Worm (Caenorhabditis elegans) whole organism, midembryonic: Measurements from ENCODE around the gene cln-3.3.

Experiments used
- T22C8.4 ChIP-seq: fragments of 200-800 bp; sonication (Bioruptor generic); IDR thresholded peaks from 2 replicates; pipeline ENCODE4 v1.3.6; 2022; ENCODE audit warnings: missing genetic modification characterization, missing compliant biosample characterization
- cog-1 ChIP-seq: sonication (generic microtip); optimal IDR thresholded peaks from 2 replicates; lab custom pipeline; 2016; ENCODE audit warnings: missing genetic modification characterization, missing compliant biosample characterization
- flt-1 ChIP-seq: fragments of 200-800 bp; sonication (Bioruptor generic); IDR thresholded peaks from 2 replicates; pipeline ENCODE4 v1.3.6; 2022; ENCODE audit warnings: missing genetic modification characterization, missing compliant biosample characterization
- klf-2 ChIP-seq: fragments of 200-800 bp; sonication (Bioruptor generic); conservative IDR thresholded peaks from 2 replicates; pipeline ENCODE4 v1.3.6; 2022; ENCODE audit warnings: missing genetic modification reagents, missing genetic modification characterization, missing compliant biosample characterization
- med-1 ChIP-seq: sonication (generic microtip); optimal IDR thresholded peaks from 2 replicates; lab custom pipeline; 2017; ENCODE audit warnings: missing genetic modification characterization, mild to moderate bottlenecking, missing compliant biosample characterization, antibody characterized with exemption, missing genetic modification reagents; ENCODE audit not compliant: insufficient read depth
- ref-1 ChIP-seq: fragments of 200-800 bp; sonication (Bioruptor generic); conservative IDR thresholded peaks from 2 replicates; pipeline ENCODE4 v1.3.6; 2022; ENCODE audit warnings: missing genetic modification reagents, missing genetic modification characterization, missing compliant biosample characterization
- tab-1 ChIP-seq: fragments of 200-800 bp; sonication (Bioruptor generic); IDR thresholded peaks from 2 replicates; pipeline ENCODE4 v1.3.6; 2022; ENCODE audit warnings: missing genetic modification characterization, missing compliant biosample characterization
- ztf-23 ChIP-seq: fragments of 200-800 bp; sonication (Bioruptor generic); IDR thresholded peaks from 2 replicates; pipeline ENCODE4 v1.3.6; 2022; ENCODE audit warnings: missing genetic modification reagents, missing genetic modification characterization, missing compliant biosample characterization
- ztf-29 ChIP-seq: fragments of 200-800 bp; sonication (Bioruptor generic); IDR thresholded peaks from 2 replicates; pipeline ENCODE4 v1.3.6; 2022; ENCODE audit warnings: missing genetic modification reagents, missing genetic modification characterization, missing compliant biosample characterization

cln-3.3 gene

ce11 chrV:8651007-8651711 lies 31.7 kb upstream of the cln-3.3 start:
- TF ChIP-seq flt-1 (GFP tag; lab: Robert Waterston, UW) = no peak
- no peak for TF ChIP-seq klf-2
- TF ChIP-seq tab-1 (GFP tag; lab: Robert Waterston, UW) = no peak
- TF ChIP-seq ref-1 (GFP tag; lab: Robert Waterston, UW) = no peak
- TF ChIP-seq ztf-23 = no peak
- no peak for TF ChIP-seq cog-1 (tag; lab: Kevin White, UChicago)

DNA sequence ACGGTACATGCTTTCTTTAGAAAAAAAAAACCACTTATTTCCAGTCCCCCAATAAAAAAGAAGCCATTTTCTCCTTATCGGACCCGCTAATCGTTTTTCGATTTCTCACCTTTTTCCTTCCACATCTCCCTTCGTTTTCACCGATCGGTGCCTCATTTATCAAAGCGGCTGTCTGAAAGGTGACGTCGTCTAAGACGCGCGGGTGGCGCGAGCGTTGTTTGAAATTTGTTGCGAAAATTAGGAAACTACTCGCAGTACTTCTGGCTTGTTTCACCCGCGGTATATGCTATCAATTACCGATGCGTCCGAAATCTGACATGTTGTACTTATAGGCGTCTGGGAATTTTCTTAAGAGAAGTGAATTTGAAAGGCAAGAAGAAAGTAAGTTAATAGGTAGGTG lies 30.7 kb upstream of the cln-3.3 start:
- TF ChIP-seq T22C8.4 = no peak
- no peak for TF ChIP-seq klf-2
- TF ChIP-seq med-1 (GFP tag; lab: Kevin White, UChicago) = no peak
- TF ChIP-seq tab-1 (GFP tag; lab: Robert Waterston, UW) = no peak
- no peak for TF ChIP-seq cog-1 (tag; lab: Kevin White, UChicago)
- TF ChIP-seq ztf-29 = no peak
- no peak for TF ChIP-seq flt-1 (GFP tag; lab: Robert Waterston, UW)
- TF ChIP-seq ztf-23 = no peak
- TF ChIP-seq ref-1 (GFP tag; lab: Robert Waterston, UW) = no peak

DNA sequence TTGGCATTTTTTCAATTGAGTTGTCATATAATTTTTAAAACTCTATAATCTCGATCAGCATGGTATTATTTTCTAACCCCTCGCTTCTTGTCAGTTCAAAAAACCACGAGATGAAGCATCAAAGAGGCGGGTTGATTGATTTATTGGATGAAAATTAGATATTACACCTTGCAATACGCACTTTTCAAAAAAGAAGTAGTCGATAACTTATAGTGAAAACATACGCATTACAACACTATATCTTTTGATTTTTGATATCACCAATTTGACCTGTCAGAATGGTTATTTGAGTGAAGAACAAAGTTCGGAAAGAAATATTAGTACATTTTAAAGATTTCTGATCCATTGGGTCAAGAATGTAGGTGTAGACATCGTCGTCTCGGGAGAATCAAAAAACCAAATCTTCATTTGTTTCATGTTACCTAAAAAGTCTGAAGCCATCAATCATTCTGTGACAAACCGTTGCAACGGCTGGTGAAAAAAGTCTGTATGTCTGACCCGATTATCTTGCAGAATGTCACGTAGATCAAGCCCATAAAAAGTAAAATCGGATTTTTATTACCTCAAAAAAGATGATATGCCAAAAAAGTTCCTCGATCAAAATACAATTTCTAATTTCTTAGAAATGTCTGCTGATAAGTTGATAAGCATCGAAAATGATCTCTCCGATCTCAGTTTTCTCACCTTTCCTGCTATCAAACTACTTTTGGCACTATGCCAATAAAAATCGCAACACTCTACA lies 29.6 kb upstream of the cln-3.3 start:
- TF ChIP-seq T22C8.4 (no peak), tab-1 (GFP tag; lab: Robert Waterston, UW) (no peak), ztf-23 (no peak), cog-1 (tag; lab: Kevin White, UChicago) (no peak), ztf-29 (no peak), med-1 (GFP tag; lab: Kevin White, UChicago) (no peak), flt-1 (GFP tag; lab: Robert Waterston, UW) (no peak), ref-1 (GFP tag; lab: Robert Waterston, UW) (no peak), klf-2 (no peak)

DNA sequence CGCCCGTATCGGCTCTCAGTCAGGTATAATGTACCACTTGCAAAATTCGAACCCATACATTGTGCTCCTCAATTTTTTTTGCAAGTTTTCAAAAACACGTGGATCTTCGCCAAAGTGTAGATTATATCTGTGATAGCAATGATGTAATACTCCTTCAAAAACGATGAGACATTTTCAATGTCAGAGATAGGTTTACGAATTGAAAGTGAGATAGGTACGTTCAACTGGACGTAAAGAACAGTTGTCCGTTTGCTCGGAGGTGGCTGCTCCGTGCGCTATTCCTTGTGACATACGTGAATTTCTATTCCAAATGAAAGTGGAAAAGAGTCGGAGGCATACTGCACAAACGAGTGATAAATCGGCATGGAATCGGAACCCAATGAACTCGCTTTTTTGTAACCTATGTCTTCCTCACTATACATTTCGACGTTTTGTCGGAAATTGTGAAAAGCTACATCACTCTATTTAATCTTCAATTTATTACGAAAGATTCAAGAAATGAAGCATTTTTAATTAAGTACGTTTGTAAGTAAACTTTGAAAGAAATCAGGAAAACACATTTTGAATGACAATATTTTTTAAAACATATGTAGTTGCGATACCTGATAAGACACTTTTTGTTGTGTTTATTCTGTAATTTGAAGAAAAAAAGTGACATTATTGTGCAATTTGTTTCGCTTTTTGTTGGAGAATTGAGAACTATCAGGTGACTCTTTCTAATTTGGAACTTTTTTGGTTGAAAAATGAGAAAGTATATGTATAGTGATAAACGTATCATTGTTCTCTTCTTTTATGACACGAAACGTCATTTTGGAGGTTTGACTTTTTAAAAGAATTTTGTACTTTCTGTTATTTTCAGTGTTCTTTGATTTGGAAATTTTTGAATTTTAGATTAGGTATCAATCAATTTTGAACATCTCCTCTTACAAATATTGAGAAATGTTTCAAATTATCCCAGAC lies 28.1 kb upstream of the cln-3.3 start:
- no peak for TF ChIP-seq T22C8.4
- no peak for TF ChIP-seq tab-1 (GFP tag; lab: Robert Waterston, UW)
- no peak for TF ChIP-seq ref-1 (GFP tag; lab: Robert Waterston, UW)

ce11 chrV:8657911-8658310 lies 24.9 kb upstream of the cln-3.3 start:
- TF ChIP-seq med-1 (GFP tag; lab: Kevin White, UChicago) (no peak), T22C8.4 (no peak), ztf-23 (no peak), cog-1 (tag; lab: Kevin White, UChicago) (no peak), flt-1 (GFP tag; lab: Robert Waterston, UW) (no peak), ref-1 (GFP tag; lab: Robert Waterston, UW) (no peak), ztf-29 (no peak), klf-2 (no peak)

- TF ChIP-seq tab-1 (GFP tag; lab: Robert Waterston, UW) = no peak
- TF ChIP-seq flt-1 (GFP tag; lab: Robert Waterston, UW) = no peak
- TF ChIP-seq ref-1 (GFP tag; lab: Robert Waterston, UW) = no peak
Measured at ce11 chrV:8658577-8659362, 24.1 kb upstream of the cln-3.3 start.

- no peak for TF ChIP-seq ztf-29
- no peak for TF ChIP-seq flt-1 (GFP tag; lab: Robert Waterston, UW)
- TF ChIP-seq cog-1 (tag; lab: Kevin White, UChicago) = no peak
- TF ChIP-seq T22C8.4 = no peak
- no peak for TF ChIP-seq ref-1 (GFP tag; lab: Robert Waterston, UW)
- no peak for TF ChIP-seq tab-1 (GFP tag; lab: Robert Waterston, UW)
- TF ChIP-seq med-1 (GFP tag; lab: Kevin White, UChicago) = no peak
- TF ChIP-seq klf-2 = no peak
- no peak for TF ChIP-seq ztf-23
Measured at ce11 chrV:8660475-8660874, 22.4 kb upstream of the cln-3.3 start.

DNA sequence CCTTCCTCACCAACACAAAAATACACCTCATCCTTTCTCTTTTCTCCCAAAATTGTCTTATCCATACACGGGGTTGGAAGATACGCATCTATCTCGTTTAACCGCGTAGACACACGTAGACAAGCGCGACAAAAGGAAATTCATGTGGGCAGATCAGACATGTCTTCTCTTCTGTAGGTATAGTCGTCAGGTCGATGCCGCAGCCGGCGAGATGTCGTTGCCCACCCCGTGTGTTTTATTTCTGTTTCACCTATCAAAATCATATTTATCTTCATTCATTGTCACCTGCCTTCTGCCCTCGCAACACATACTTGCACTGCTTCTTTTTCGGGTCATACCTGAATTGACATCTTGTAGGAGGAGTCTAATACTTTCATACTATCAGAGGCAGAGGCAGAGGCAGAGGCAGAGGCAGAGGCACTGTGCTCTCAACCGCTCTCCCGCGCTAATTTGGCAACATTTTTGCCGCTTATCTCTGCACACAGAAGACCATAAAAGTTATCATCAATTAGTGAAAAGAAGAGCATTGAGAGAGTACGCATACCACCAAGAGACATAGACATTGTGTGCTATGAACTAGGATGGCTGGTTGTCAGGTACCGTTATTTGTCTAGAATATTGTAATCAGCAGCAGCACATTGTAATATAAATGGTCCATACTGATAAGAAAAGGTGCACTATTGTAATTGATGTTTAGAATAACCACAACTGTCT lies 21.5 kb upstream of the cln-3.3 start:
- TF ChIP-seq flt-1 (GFP tag; lab: Robert Waterston, UW) (no peak), tab-1 (GFP tag; lab: Robert Waterston, UW) (no peak), ztf-29 (no peak), ztf-23 (no peak), klf-2 (no peak), cog-1 (tag; lab: Kevin White, UChicago) (no peak), med-1 (GFP tag; lab: Kevin White, UChicago) (no peak), ref-1 (GFP tag; lab: Robert Waterston, UW) (no peak)
